Worm (Caenorhabditis elegans) whole organism, L1 larva: ENCODE results near the gene F13B6.1.

ENCODE experiments used
- blmp-1 ChIP-seq: fragments of 150-350 bp; optimal IDR thresholded peaks from 2 replicates; lab custom pipeline; 2014; ENCODE audit warnings: missing biosample characterization, missing genetic modification characterization
- ceh-8 ChIP-seq: fragments of 200-800 bp; sonication (Bioruptor generic); optimal IDR thresholded peaks from 2 replicates; lab custom pipeline; 2018; ENCODE audit warnings: mild to moderate bottlenecking, missing genetic modification characterization, moderate library complexity, missing compliant biosample characterization
- ceh-82 ChIP-seq, 3 experiments: fragments of 150-350 bp in 1 of 3; sonication (generic microtip) in 2 of 3; optimal IDR thresholded peaks; 2 replicates each; lab custom pipeline; 2014 to 2017; ENCODE audit warnings: missing biosample characterization in 3 of 3, missing genetic modification characterization in 3 of 3
- ceh-88 ChIP-seq: fragments of 200-800 bp; sonication (Bioruptor generic); IDR thresholded peaks from 2 replicates; pipeline ENCODE4 v1.3.6; 2022; ENCODE audit warnings: missing genetic modification characterization, missing compliant biosample characterization
- ces-1 ChIP-seq: fragments of 150-350 bp; optimal IDR thresholded peaks from 2 replicates; lab custom pipeline; 2014; ENCODE audit warnings: missing biosample characterization, missing genetic modification reagents, missing genetic modification characterization
- dsc-1 ChIP-seq: sonication (generic microtip); optimal IDR thresholded peaks from 2 replicates; lab custom pipeline; 2016; ENCODE audit warnings: mild to moderate bottlenecking, missing genetic modification characterization, missing compliant biosample characterization
- efl-1 ChIP-seq, 4 experiments: fragments of 150-350 bp; optimal IDR thresholded peaks in 3 of 4; peaks in 1 of 4; 1 replicate in 1 of 4; 2 replicates in 3 of 4; lab custom pipeline; 2014; ENCODE audit warnings: missing biosample characterization in 2 of 4, missing genetic modification characterization in 2 of 4, missing genetic modification reagents in 2 of 4
- efl-3 ChIP-seq: fragments of 200-800 bp; sonication (Bioruptor generic); optimal IDR thresholded peaks from 2 replicates; lab custom pipeline; 2018; ENCODE audit warnings: mild to moderate bottlenecking, missing genetic modification characterization, missing compliant biosample characterization
- elt-2 ChIP-seq: sonication (generic microtip); optimal IDR thresholded peaks from 2 replicates; lab custom pipeline; 2016; ENCODE audit warnings: missing genetic modification characterization, mild to moderate bottlenecking, inconsistent platforms, missing compliant biosample characterization, missing genetic modification reagents
- elt-3 ChIP-seq, 6 experiments: fragments of 150-350 bp in 1 of 6; sonication (generic microtip); optimal IDR thresholded peaks; 2 replicates each; lab custom pipeline; 2017 to 2018; ENCODE audit warnings: missing biosample characterization in 6 of 6, missing genetic modification characterization in 6 of 6, inconsistent platforms in 1 of 6
- grh-1 ChIP-seq: fragments of 200-800 bp; sonication (Bioruptor generic); IDR thresholded peaks from 2 replicates; pipeline ENCODE4 v1.3.6; 2022; ENCODE audit warnings: missing genetic modification reagents, missing genetic modification characterization, missing compliant biosample characterization
- hlh-17 ChIP-seq: fragments of 200-800 bp; sonication (Bioruptor generic); optimal IDR thresholded peaks from 2 replicates; lab custom pipeline; 2018; ENCODE audit warnings: missing genetic modification characterization, mild to moderate bottlenecking, missing compliant biosample characterization, moderate library complexity, borderline replicate concordance
- irx-1 ChIP-seq: sonication (generic microtip); optimal IDR thresholded peaks from 2 replicates; lab custom pipeline; 2016; ENCODE audit warnings: missing genetic modification characterization, missing compliant biosample characterization
- isw-1 ChIP-seq: fragments of 200-800 bp; sonication (Bioruptor generic); IDR thresholded peaks from 2 replicates; pipeline ENCODE4 v1.3.6; 2022; ENCODE audit warnings: missing genetic modification characterization, missing compliant biosample characterization
- jun-1 ChIP-seq: fragments of 150-350 bp; optimal IDR thresholded peaks from 2 replicates; lab custom pipeline; 2014; ENCODE audit warnings: missing biosample characterization, missing genetic modification reagents, missing genetic modification characterization
- lin-13 ChIP-seq: fragments of 150-350 bp; optimal IDR thresholded peaks from 2 replicates; lab custom pipeline; 2014; ENCODE audit warnings: missing biosample characterization, missing genetic modification reagents, missing genetic modification characterization
- lin-14 ChIP-seq: fragments of 200-800 bp; sonication (Bioruptor generic); optimal IDR thresholded peaks from 2 replicates; lab custom pipeline; 2018; ENCODE audit warnings: mild to moderate bottlenecking, missing genetic modification characterization, moderate library complexity, missing compliant biosample characterization
- lin-15B ChIP-seq: fragments of 150-350 bp; sonication (generic microtip); optimal IDR thresholded peaks from 3 replicates; lab custom pipeline; 2014; ENCODE audit warnings: missing biosample characterization, missing genetic modification characterization
- lin-35 ChIP-seq, 2 experiments: fragments of 150-350 bp; optimal IDR thresholded peaks; 2 replicates each; lab custom pipeline; 2014; ENCODE audit warnings: missing biosample characterization in 2 of 2, missing genetic modification characterization in 2 of 2, missing genetic modification reagents in 2 of 2
- lin-39 ChIP-seq: fragments of 150-350 bp; optimal IDR thresholded peaks from 2 replicates; lab custom pipeline; 2014; ENCODE audit warnings: missing biosample characterization, missing genetic modification reagents, missing genetic modification characterization
- mab-9 ChIP-seq: fragments of 200-800 bp; sonication (Bioruptor generic); IDR thresholded peaks from 2 replicates; pipeline ENCODE4 v1.3.6; 2022; ENCODE audit warnings: missing genetic modification reagents, missing genetic modification characterization, missing compliant biosample characterization
- mdl-1 ChIP-seq, 2 experiments: fragments of 150-350 bp; optimal IDR thresholded peaks; 2 replicates each; lab custom pipeline; 2014 to 2017; ENCODE audit warnings: missing biosample characterization in 2 of 2, missing genetic modification characterization in 2 of 2, inconsistent platforms in 1 of 2
- mef-2 ChIP-seq: fragments of 150-350 bp; optimal IDR thresholded peaks from 2 replicates; lab custom pipeline; 2014; ENCODE audit warnings: missing biosample characterization, missing genetic modification characterization
- nhr-12 ChIP-seq: sonication (generic microtip); optimal IDR thresholded peaks from 2 replicates; lab custom pipeline; 2017; ENCODE audit warnings: missing biosample characterization, missing genetic modification characterization
- nhr-20 ChIP-seq: sonication (generic microtip); optimal IDR thresholded peaks from 2 replicates; lab custom pipeline; 2016; ENCODE audit warnings: mild to moderate bottlenecking, missing genetic modification characterization, missing compliant biosample characterization
- nhr-71 ChIP-seq: sonication (generic microtip); optimal IDR thresholded peaks from 2 replicates; lab custom pipeline; 2016; ENCODE audit warnings: mild to moderate bottlenecking, missing genetic modification characterization, moderate library complexity, missing compliant biosample characterization
- nhr-76 ChIP-seq: sonication (generic microtip); optimal IDR thresholded peaks from 2 replicates; lab custom pipeline; 2017; ENCODE audit warnings: missing biosample characterization, missing genetic modification characterization
- nhr-77 ChIP-seq: fragments of 150-350 bp; optimal IDR thresholded peaks from 2 replicates; lab custom pipeline; 2014; ENCODE audit warnings: missing biosample characterization, missing genetic modification characterization
- nhr-85 ChIP-seq: sonication (generic microtip); peaks from one replicate; lab custom pipeline; 2016; ENCODE audit warnings: missing genetic modification characterization, inconsistent platforms, missing compliant biosample characterization
- swsn-7 ChIP-seq: sonication (generic microtip); optimal IDR thresholded peaks from 2 replicates; lab custom pipeline; 2016; ENCODE audit warnings: missing genetic modification characterization, missing compliant biosample characterization
- tbx-2 ChIP-seq: sonication (generic microtip); optimal IDR thresholded peaks from 2 replicates; lab custom pipeline; 2016; ENCODE audit warnings: missing genetic modification characterization, missing compliant biosample characterization
- unc-86 ChIP-seq: sonication (generic microtip); optimal IDR thresholded peaks from 2 replicates; lab custom pipeline; 2016; ENCODE audit warnings: missing genetic modification characterization, missing compliant biosample characterization
- unc-98 ChIP-seq: fragments of 200-800 bp; sonication (Bioruptor generic); IDR thresholded peaks from 2 replicates; pipeline ENCODE4 v1.3.6; 2022; ENCODE audit warnings: missing genetic modification characterization, missing compliant biosample characterization
- vab-15 ChIP-seq: sonication (generic microtip); optimal IDR thresholded peaks from 2 replicates; lab custom pipeline; 2017; ENCODE audit warnings: missing genotype, mild to moderate bottlenecking, missing genetic modification characterization, missing compliant biosample characterization
- xbp-1 ChIP-seq: sonication (generic microtip); optimal IDR thresholded peaks from 2 replicates; lab custom pipeline; 2016; ENCODE audit warnings: missing genetic modification characterization, missing compliant biosample characterization
- zip-4 ChIP-seq: fragments of 200-800 bp; sonication (Bioruptor generic); optimal IDR thresholded peaks from 2 replicates; lab custom pipeline; 2018; ENCODE audit warnings: mild to moderate bottlenecking, missing genetic modification characterization, moderate library complexity, missing compliant biosample characterization

The F13B6.1 gene

ce11 chrIV:7465857-7466256, 9.5 kb downstream of the F13B6.1 start, which contains the start of gene F13B6.3:
Gene F13B6.3 (minus strand): TSS chrIV:7465957.
- no peak for TF ChIP-seq vab-15
- TF ChIP-seq lin-35 (GFP tag; optimal IDR thresholded peaks at IDR 0.05; lab: Kevin White, UChicago): no peak
- no peak for TF ChIP-seq ceh-82 (tag; optimal IDR thresholded peaks at IDR 0.05; lab: Kevin White, UChicago)
- no peak for TF ChIP-seq grh-1 (GFP tag; lab: Robert Waterston, UW)
- TF ChIP-seq isw-1 (GFP tag; lab: Robert Waterston, UW): no peak
- TF ChIP-seq nhr-76 (tag; lab: Kevin White, UChicago): no peak
- no peak for TF ChIP-seq jun-1 (tag; lab: Kevin White, UChicago)
- TF ChIP-seq hlh-17 (GFP tag; lab: Kevin White, UChicago): no peak
- no peak for TF ChIP-seq xbp-1 (tag; lab: Kevin White, UChicago)
- TF ChIP-seq dsc-1 (tag; lab: Kevin White, UChicago): no peak
- TF ChIP-seq irx-1 (tag; lab: Kevin White, UChicago): no peak
- TF ChIP-seq ceh-88 (GFP tag; lab: Robert Waterston, UW): no peak
- TF ChIP-seq ces-1 (GFP tag; lab: Kevin White, UChicago): no peak

DNA sequence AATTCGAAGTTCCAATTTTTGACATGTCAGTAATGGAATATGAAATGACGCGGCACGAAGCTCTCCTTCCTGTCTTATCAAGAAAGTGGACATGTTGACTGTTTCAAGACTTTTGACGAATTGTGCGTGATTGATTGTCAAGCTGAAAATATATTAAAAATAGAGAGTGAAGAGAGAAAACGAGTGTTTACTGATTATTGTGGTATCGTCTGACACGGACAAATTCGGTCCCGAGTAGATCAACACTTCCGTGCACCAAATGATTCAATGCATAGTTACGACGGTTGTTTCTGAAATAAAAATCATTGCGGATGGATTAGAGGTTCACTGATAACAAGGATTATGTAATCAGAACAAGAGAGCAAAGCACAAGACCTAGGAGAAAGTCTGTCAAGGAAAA, 10.8 kb downstream of the F13B6.1 start:
- TF ChIP-seq efl-1 (optimal IDR thresholded peaks at IDR 0.05; lab: Kevin White, UChicago): no peak
- TF ChIP-seq efl-1 (GFP tag; optimal IDR thresholded peaks at IDR 0.05 in 1 of 2; lab: Kevin White, UChicago): peak in 1 of 2 experiments; percentile 33
- TF ChIP-seq efl-3 (GFP tag; lab: Kevin White, UChicago): no peak
- peak; percentile 46 for TF ChIP-seq elt-2 (tag; lab: Kevin White, UChicago)
- no peak for TF ChIP-seq unc-86 (tag; lab: Kevin White, UChicago)
- peak; percentile 55 for TF ChIP-seq jun-1 (tag; lab: Kevin White, UChicago)
- no peak for TF ChIP-seq mdl-1 (tag; optimal IDR thresholded peaks at IDR 0.05; lab: Kevin White, UChicago)
- no peak for TF ChIP-seq ceh-8 (GFP tag; lab: Kevin White, UChicago)
- no peak for TF ChIP-seq nhr-71 (tag; lab: Kevin White, UChicago)

DNA sequence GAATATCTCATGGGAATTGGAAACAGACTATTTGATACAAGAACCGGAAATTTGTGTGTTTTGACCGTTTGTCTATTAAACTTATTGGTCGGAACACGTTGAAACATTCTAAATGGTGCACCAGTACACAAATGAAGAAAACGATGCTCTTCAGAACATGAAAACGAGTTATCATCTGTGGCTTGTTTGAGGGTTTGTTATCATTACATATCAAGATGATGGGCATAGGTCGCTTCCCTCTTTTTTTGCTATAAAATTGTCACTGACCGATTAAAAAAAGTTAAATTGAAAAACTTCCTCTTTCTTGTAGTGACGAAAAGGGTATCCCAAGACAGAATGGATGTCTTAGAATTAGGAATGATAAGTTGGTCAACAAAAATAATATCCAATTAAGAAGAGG, 12.3 kb downstream of the F13B6.1 start:
- no peak for TF ChIP-seq nhr-12 (tag; lab: Kevin White, UChicago)
- no peak for TF ChIP-seq unc-98
- no peak for TF ChIP-seq lin-13 (GFP tag; lab: Kevin White, UChicago)
- no peak for TF ChIP-seq mef-2 (tag; lab: Kevin White, UChicago)
- no peak for TF ChIP-seq swsn-7 (tag; lab: Kevin White, UChicago)
- TF ChIP-seq ceh-88 (GFP tag; lab: Robert Waterston, UW): no peak
- no peak for TF ChIP-seq mab-9 (GFP tag; lab: Robert Waterston, UW)
- no peak for TF ChIP-seq zip-4
- no peak for TF ChIP-seq nhr-20 (tag; lab: Kevin White, UChicago)
- TF ChIP-seq nhr-77: no peak
- TF ChIP-seq ces-1 (GFP tag; lab: Kevin White, UChicago): no peak
- TF ChIP-seq lin-39 (tag; lab: Kevin White, UChicago): no peak
- TF ChIP-seq, all 84 proteins: peak for 0

DNA sequence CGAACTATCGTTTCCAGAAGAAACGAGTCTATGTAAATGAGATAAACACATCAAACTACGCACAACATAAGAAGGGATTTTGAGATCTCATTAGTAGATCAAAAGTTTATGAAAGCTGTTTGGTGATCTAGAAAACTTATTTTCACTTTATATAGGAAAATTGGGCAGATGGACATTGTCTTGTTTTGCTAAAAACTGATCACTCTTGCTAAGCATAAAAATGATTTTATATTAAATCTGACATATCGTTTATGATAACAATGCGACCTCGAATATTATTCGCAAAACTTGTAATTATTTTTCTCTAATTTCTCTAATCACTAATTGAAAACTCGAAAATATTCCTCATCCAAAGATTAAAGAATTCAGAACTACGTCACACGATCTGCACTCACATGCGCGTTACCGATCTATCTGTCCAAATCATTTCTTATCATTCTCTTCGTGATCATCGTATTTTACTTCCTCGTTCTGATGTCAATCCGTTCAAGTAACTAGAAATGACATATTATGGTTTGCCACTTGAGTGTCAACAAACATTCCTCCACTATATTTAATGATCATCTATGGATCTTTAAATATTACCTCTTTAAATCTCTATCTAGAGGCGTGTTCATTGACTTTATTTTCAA, 13.6 kb downstream of the F13B6.1 start, which contains the start of gene F55G1.7:
Gene F55G1.7, minus strand, starts transcription at position 51 of the 632 bp plus-strand sequence.
- no peak for TF ChIP-seq efl-1 (optimal IDR thresholded peaks at IDR 0.05; lab: Kevin White, UChicago)
- TF ChIP-seq efl-1 (GFP tag; optimal IDR thresholded peaks at IDR 0.05 in 1 of 2; lab: Kevin White, UChicago): peak in 1 of 2 experiments; percentile 20
- peak; percentile 55 for TF ChIP-seq blmp-1 (tag; lab: Kevin White, UChicago)
- no peak for TF ChIP-seq zip-4
- no peak for TF ChIP-seq lin-15B (tag; lab: Kevin White, UChicago)
- TF ChIP-seq tbx-2: peak; percentile 56
- peak; percentile 54 for TF ChIP-seq nhr-85
- peak in 5 of 6 experiments; percentile 13 to 90 (median 29) for TF ChIP-seq elt-3 (tag; optimal IDR thresholded peaks at IDR 0.05; lab: Kevin White, UChicago)
- no peak for TF ChIP-seq mab-9 (GFP tag; lab: Robert Waterston, UW)
- peak in 1 of 2 experiments; percentile 35 for TF ChIP-seq lin-35 (GFP tag; optimal IDR thresholded peaks at IDR 0.05; lab: Kevin White, UChicago)
- TF ChIP-seq xbp-1 (tag; lab: Kevin White, UChicago): no peak
- peak; percentile 45 for TF ChIP-seq lin-14 (GFP tag; lab: Kevin White, UChicago)
- peak; percentile 66 for TF ChIP-seq nhr-20 (tag; lab: Kevin White, UChicago)
- no peak for TF ChIP-seq nhr-12 (tag; lab: Kevin White, UChicago)
